ENCODE assay signal across 2 fruit fly cellular contexts in the genomic region with DNA sequence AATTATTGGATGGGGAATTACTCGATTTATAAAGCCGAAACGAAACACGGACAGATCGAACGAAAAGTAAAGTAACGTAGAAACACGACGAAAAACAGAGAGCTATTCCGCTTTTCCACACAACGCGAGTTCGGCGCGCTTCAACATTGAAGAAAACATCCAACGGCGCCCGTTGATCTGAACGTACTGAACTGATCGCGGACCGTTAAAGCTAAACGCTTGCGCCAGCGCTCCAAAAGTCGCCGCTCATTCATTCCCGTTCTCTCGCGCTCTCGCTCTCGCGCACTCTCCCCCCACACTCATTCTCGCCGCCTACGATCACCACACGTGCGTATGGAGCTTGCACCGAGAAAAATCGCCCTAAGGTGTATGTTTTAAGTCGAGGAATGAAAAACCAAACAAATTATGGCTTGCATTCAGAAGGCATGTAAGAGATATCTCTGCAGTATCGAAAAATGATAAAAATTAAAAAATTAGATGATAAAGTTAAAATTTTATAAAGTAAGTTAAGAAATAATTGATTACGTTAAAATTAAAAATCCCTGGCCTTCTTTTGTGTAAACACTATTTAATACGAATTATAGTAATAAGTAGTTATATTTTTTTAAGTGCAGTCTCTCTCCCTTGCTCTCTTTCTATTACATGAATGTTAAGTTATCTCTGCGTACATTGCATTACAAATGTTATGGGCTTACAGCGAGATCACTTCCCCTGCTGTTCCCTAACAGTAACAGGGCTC.
TF ChIP-seq lines count a peak whose summit lies in the region.

A gene (minus strand): TSS at position 188 of the 739 bp plus-strand sequence.

TF ChIP-seq in whole organism, embryonic, 481 proteins besides CTCF, POLR2A, EP300 and RAD21 (continued from another document and continues in another):
- TF ChIP-seq CG15011 (GFP tag; optimal IDR thresholded peaks at IDR 0.05; lab: Kevin White, UChicago) (peak; percentile 97), lab (GFP tag; optimal IDR thresholded peaks at IDR 0.05; lab: Kevin White, UChicago) (peak; percentile 98), CG17186 (GFP tag; optimal IDR thresholded peaks at IDR 0.05; lab: Kevin White, UChicago) (peak; percentile 82), CG12236 (GFP tag; optimal IDR thresholded peaks at IDR 0.05; lab: Kevin White, UChicago) (peak; percentile 78), CG10543 (GFP tag; optimal IDR thresholded peaks at IDR 0.05; lab: Kevin White, UChicago) (peak; percentile 99), Sry-β (GFP tag; optimal IDR thresholded peaks at IDR 0.05; lab: Kevin White, UChicago) (peak; percentile 75), esg (GFP tag; conservative IDR thresholded peaks at IDR 0.05; lab: Robert Waterston, UW) (peak; percentile 98), gro (GFP tag; optimal IDR thresholded peaks at IDR 0.05; lab: Kevin White, UChicago) (peak; percentile 90), wdn (GFP tag; IDR thresholded peaks at IDR 0.05; lab: Robert Waterston, UW) (peak; percentile 96), sens-2 (GFP tag; IDR thresholded peaks at IDR 0.05; lab: Robert Waterston, UW) (peak; percentile 94), row (GFP tag; IDR thresholded peaks at IDR 0.05; lab: Robert Waterston, UW) (peak; percentile 99), trem (tag; optimal IDR thresholded peaks at IDR 0.05; lab: Kevin White, UChicago) (peak; percentile 97), CG6683 (GFP tag; optimal IDR thresholded peaks at IDR 0.05; lab: Kevin White, UChicago) (peak; percentile 97), ranshi (GFP tag; IDR thresholded peaks at IDR 0.05; lab: Robert Waterston, UW) (peak; percentile 97), Nf-YA (GFP tag; IDR thresholded peaks at IDR 0.05; lab: Robert Waterston, UW) (peak; percentile 95), dysf (GFP tag; IDR thresholded peaks at IDR 0.05; lab: Robert Waterston, UW) (peak; percentile 99), jing (GFP tag; optimal IDR thresholded peaks at IDR 0.05; lab: Kevin White, UChicago) (peak; percentile 93), CG4617 (GFP tag; optimal IDR thresholded peaks at IDR 0.05; lab: Kevin White, UChicago; ENCODE audit: borderline replicate concordance) (peak; percentile 95), Max (GFP tag; optimal IDR thresholded peaks at IDR 0.05; lab: Kevin White, UChicago) (peak; percentile 99), Nf-YC (tag; optimal IDR thresholded peaks at IDR 0.05; lab: Kevin White, UChicago) (peak; percentile 93), CG15479 (GFP tag; optimal IDR thresholded peaks at IDR 0.05; lab: Kevin White, UChicago) (no peak), CG30431 (GFP tag; optimal IDR thresholded peaks at IDR 0.05; lab: Kevin White, UChicago) (peak; percentile 98), CG43689 (GFP tag; IDR thresholded peaks at IDR 0.05; lab: Robert Waterston, UW) (peak; percentile 96), ash1 (GFP tag; optimal IDR thresholded peaks at IDR 0.05; lab: Kevin White, UChicago) (peak; percentile 17), CG11093 (GFP tag; IDR thresholded peaks at IDR 0.05; lab: Robert Waterston, UW) (peak; percentile 96), CG8359 (GFP tag; optimal IDR thresholded peaks at IDR 0.05; lab: Kevin White, UChicago; ENCODE audit: borderline replicate concordance) (peak; percentile 93), CG18476 (GFP tag; optimal IDR thresholded peaks at IDR 0.05; lab: Kevin White, UChicago) (peak; percentile 96), CG17802 (tag; optimal IDR thresholded peaks at IDR 0.05; lab: Kevin White, UChicago) (peak; percentile 90), Jarid2 (GFP tag; optimal IDR thresholded peaks at IDR 0.05; lab: Kevin White, UChicago) (peak; percentile 97), ara (GFP tag; IDR thresholded peaks at IDR 0.05; lab: Robert Waterston, UW) (peak; percentile 96), HLH3B (GFP tag; IDR thresholded peaks at IDR 0.05; lab: Robert Waterston, UW) (peak; percentile 98), GATAe (GFP tag; conservative IDR thresholded peaks at IDR 0.05; lab: Robert Waterston, UW) (peak; percentile 94), CG2875 (GFP tag; optimal IDR thresholded peaks at IDR 0.05; lab: Kevin White, UChicago) (peak; percentile 99), CG8924 (tag; optimal IDR thresholded peaks at IDR 0.05; lab: Kevin White, UChicago) (peak; percentile 100), oc (tag; optimal IDR thresholded peaks at IDR 0.05; lab: Kevin White, UChicago) (peak; percentile 99), CG12299 (tag; optimal IDR thresholded peaks at IDR 0.05; lab: Kevin White, UChicago) (peak; percentile 98), CG16815 (GFP tag; optimal IDR thresholded peaks at IDR 0.05; lab: Kevin White, UChicago) (peak; percentile 98), al (GFP tag; IDR thresholded peaks at IDR 0.05; lab: Robert Waterston, UW) (peak; percentile 98), lmd (GFP tag; IDR thresholded peaks at IDR 0.05; lab: Robert Waterston, UW) (peak; percentile 99), gsb-n (tag; optimal IDR thresholded peaks at IDR 0.05; lab: Kevin White, UChicago) (peak; percentile 99), salm (tag; optimal IDR thresholded peaks at IDR 0.05; lab: Kevin White, UChicago) (peak; percentile 98), CG8388 (GFP tag; optimal IDR thresholded peaks at IDR 0.05; lab: Kevin White, UChicago) (peak; percentile 99), cwo (GFP tag; optimal IDR thresholded peaks at IDR 0.05; lab: Kevin White, UChicago) (peak; percentile 100), CG1529 (GFP tag; optimal IDR thresholded peaks at IDR 0.05; lab: Kevin White, UChicago) (peak; percentile 99), Hmr (GFP tag; optimal IDR thresholded peaks at IDR 0.05; lab: Kevin White, UChicago) (peak; percentile 99), CG13624 (GFP tag; optimal IDR thresholded peaks at IDR 0.05; lab: Kevin White, UChicago) (peak; percentile 91), CG17912 (GFP tag; optimal IDR thresholded peaks at IDR 0.05; lab: Kevin White, UChicago) (peak; percentile 97), peb (GFP tag; IDR thresholded peaks at IDR 0.05; lab: Robert Waterston, UW) (peak; percentile 97), CG14441 (GFP tag; IDR thresholded peaks at IDR 0.05; lab: Robert Waterston, UW) (peak; percentile 97), CG7928 (GFP tag; optimal IDR thresholded peaks at IDR 0.05; lab: Kevin White, UChicago) (peak; percentile 81), CG8290 (GFP tag; optimal IDR thresholded peaks at IDR 0.05; lab: Kevin White, UChicago) (peak; percentile 97), CG8290 (tag; optimal IDR thresholded peaks at IDR 0.05; lab: Kevin White, UChicago) (peak; percentile 93 to 94), pzg (GFP tag; optimal IDR thresholded peaks at IDR 0.05; lab: Kevin White, UChicago) (peak; percentile 13), Sin3A (optimal IDR thresholded peaks at IDR 0.05; lab: Kevin White, UChicago) (no peak), CG18764 (GFP tag; optimal IDR thresholded peaks at IDR 0.05; lab: Kevin White, UChicago) (peak; percentile 96), mam (GFP tag; optimal IDR thresholded peaks at IDR 0.05; lab: Kevin White, UChicago) (peak; percentile 95), CG6272 (GFP tag; IDR thresholded peaks at IDR 0.05; lab: Robert Waterston, UW) (peak; percentile 97), Atf3 (GFP tag; optimal IDR thresholded peaks at IDR 0.05; lab: Kevin White, UChicago) (peak; percentile 93), Stat92E (GFP tag; optimal IDR thresholded peaks at IDR 0.05; lab: Kevin White, UChicago) (peak in 1 of 3 experiments; percentile 98), CG17829 (tag; optimal IDR thresholded peaks at IDR 0.05; lab: Kevin White, UChicago) (peak; percentile 99)

TF ChIP-seq in whole organism, prepupa, 60 proteins besides CTCF, POLR2A, EP300 and RAD21 (continued from another document):
- TF ChIP-seq Eip93F (GFP tag; optimal IDR thresholded peaks at IDR 0.05; lab: Kevin White, UChicago) (peak; percentile 97), Hr39 (GFP tag; optimal IDR thresholded peaks at IDR 0.05; lab: Kevin White, UChicago) (peak; percentile 95), fd59A (GFP tag; optimal IDR thresholded peaks at IDR 0.05; lab: Kevin White, UChicago) (peak; percentile 98), OdsH (GFP tag; optimal IDR thresholded peaks at IDR 0.05; lab: Kevin White, UChicago) (peak; percentile 99), Ets96B (tag; optimal IDR thresholded peaks at IDR 0.05; lab: Kevin White, UChicago) (peak; percentile 99), CG10631 (GFP tag; optimal IDR thresholded peaks at IDR 0.05; lab: Kevin White, UChicago) (peak; percentile 99), net (GFP tag; optimal IDR thresholded peaks at IDR 0.05; lab: Kevin White, UChicago) (peak; percentile 99), svp (GFP tag; lab: Kevin White, UChicago) (peak; percentile 99), Gug (GFP tag; IDR thresholded peaks at IDR 0.05; lab: Robert Waterston, UW) (peak; percentile 98), CG7368 (GFP tag; optimal IDR thresholded peaks at IDR 0.05; lab: Kevin White, UChicago) (peak; percentile 97), lz (GFP tag; optimal IDR thresholded peaks at IDR 0.05; lab: Kevin White, UChicago) (peak; percentile 98), CG16779 (tag; optimal IDR thresholded peaks at IDR 0.05; lab: Kevin White, UChicago) (peak; percentile 97), CG3032 (tag; optimal IDR thresholded peaks at IDR 0.05; lab: Kevin White, UChicago) (peak; percentile 98)
